Fruit fly (Drosophila melanogaster) S2 (cell line): ENCODE results near the gene prage.

ENCODE experiments used
- CG8478 ChIP-seq: fragments of >200 bp; optimal IDR thresholded peaks from 2 replicates; lab custom pipeline; 2018
- CTCF ChIP-seq, 2 experiments: fragments of >200 bp; optimal IDR thresholded peaks; 2 replicates each; lab custom pipeline; 2018

DNA sequence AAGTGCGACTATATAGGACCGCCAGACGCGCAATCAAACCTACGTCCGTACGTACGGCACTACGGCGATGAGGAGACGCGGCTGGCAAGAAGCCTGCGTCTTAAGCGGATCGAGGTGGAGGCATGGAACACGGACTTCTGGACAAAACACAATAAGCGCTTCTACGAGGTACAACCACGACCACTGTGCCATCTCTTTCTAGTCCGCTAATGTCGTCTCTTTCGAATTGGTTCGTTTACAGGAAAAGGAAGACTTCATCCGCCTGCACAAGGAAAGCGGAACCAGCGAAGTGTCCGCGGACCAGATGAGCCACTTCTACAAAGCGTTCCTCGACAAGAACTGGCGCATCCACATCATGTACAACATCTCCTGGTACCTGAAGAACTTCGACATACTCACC is 107.3 kb downstream of the prage start:
- TF ChIP-seq CG8478 (no peak), CTCF (optimal IDR thresholded peaks at IDR 0.05; lab: Kevin White, UChicago) (no peak)
